Worm (Caenorhabditis elegans) whole organism, L4 larva: Measurements from ENCODE around the gene nse-4.

Experiments used
- F26F4.8 ChIP-seq: fragments of 200-800 bp; sonication (Bioruptor generic); conservative IDR thresholded peaks from 2 replicates; pipeline ENCODE4 v1.3.6; 2022; ENCODE audit warnings: missing genetic modification characterization, missing compliant biosample characterization
- Y105C5A.15 ChIP-seq: fragments of 200-800 bp; sonication (Bioruptor generic); IDR thresholded peaks from 2 replicates; pipeline ENCODE4 v1.3.6; 2022; ENCODE audit warnings: missing genetic modification characterization, missing compliant biosample characterization
- Y75B8A.6 ChIP-seq: fragments of 200-800 bp; sonication (Bioruptor generic); IDR thresholded peaks from 2 replicates; pipeline ENCODE4 v1.3.6; 2022; ENCODE audit warnings: missing genetic modification reagents, missing genetic modification characterization, missing compliant biosample characterization
- ZK337.2 ChIP-seq: fragments of 200-800 bp; sonication (Bioruptor generic); IDR thresholded peaks from 2 replicates; pipeline ENCODE4 v1.3.6; 2022; ENCODE audit warnings: missing genetic modification reagents, missing genetic modification characterization, missing compliant biosample characterization
- aha-1 ChIP-seq: fragments of 150-350 bp; peaks from one replicate; lab custom pipeline; 2014; ENCODE audit warnings: missing biosample characterization, missing genetic modification characterization
- ama-1 ChIP-seq: fragments of 150-350 bp; optimal IDR thresholded peaks from 2 replicates; lab custom pipeline; 2014; ENCODE audit warnings: inconsistent platforms, mixed read lengths
- attf-4 ChIP-seq: sonication (generic microtip); optimal IDR thresholded peaks from 3 replicates; lab custom pipeline; 2017; ENCODE audit warnings: missing biosample characterization, missing genetic modification characterization
- ceh-20 ChIP-seq: fragments of 200-800 bp; sonication (Bioruptor generic); IDR thresholded peaks from 2 replicates; pipeline ENCODE4 v1.3.6; 2022; ENCODE audit warnings: missing genetic modification reagents, missing genetic modification characterization, missing compliant biosample characterization
- ceh-32 ChIP-seq: sonication (generic microtip); optimal IDR thresholded peaks from 2 replicates; lab custom pipeline; 2016; ENCODE audit warnings: mild to moderate bottlenecking, missing genetic modification characterization, missing compliant biosample characterization; ENCODE audit not compliant: poor library complexity
- ceh-44 ChIP-seq: fragments of 200-800 bp; sonication (Bioruptor generic); IDR thresholded peaks from 2 replicates; pipeline ENCODE4 v1.3.6; 2022; ENCODE audit warnings: missing genetic modification reagents, missing genetic modification characterization, missing compliant biosample characterization
- ceh-62 ChIP-seq: sonication (generic microtip); optimal IDR thresholded peaks from 2 replicates; lab custom pipeline; 2017; ENCODE audit warnings: missing biosample characterization, missing genetic modification characterization
- ceh-82 ChIP-seq: sonication (generic microtip); optimal IDR thresholded peaks from 2 replicates; lab custom pipeline; 2017; ENCODE audit warnings: missing biosample characterization, missing genetic modification characterization
- ctbp-1 ChIP-seq: fragments of 200-800 bp; sonication (Bioruptor generic); IDR thresholded peaks from 2 replicates; pipeline ENCODE4 v1.3.6; 2022; ENCODE audit warnings: missing genetic modification reagents, missing genetic modification characterization, missing compliant biosample characterization
- daf-16 ChIP-seq, 3 experiments: sonication (generic microtip); optimal IDR thresholded peaks; 2 replicates each; lab custom pipeline; 2016 to 2017; ENCODE audit warnings: missing genetic modification characterization in 3 of 3, missing genetic modification reagents in 3 of 3, mild to moderate bottlenecking in 2 of 3, missing compliant biosample characterization in 2 of 3, missing biosample characterization in 1 of 3, moderate library complexity in 1 of 3
- dpl-1 ChIP-seq: fragments of 150-350 bp; optimal IDR thresholded peaks from 2 replicates; lab custom pipeline; 2014; ENCODE audit warnings: missing biosample characterization, missing genetic modification reagents, missing genetic modification characterization
- duxl-1 ChIP-seq: sonication (generic microtip); optimal IDR thresholded peaks from 2 replicates; lab custom pipeline; 2016; ENCODE audit warnings: mild to moderate bottlenecking, missing genetic modification characterization, moderate library complexity, missing compliant biosample characterization; ENCODE audit not compliant: poor library complexity
- egl-43 ChIP-seq: fragments of 200-800 bp; sonication (Bioruptor generic); IDR thresholded peaks from 2 replicates; pipeline ENCODE4 v1.3.6; 2022; ENCODE audit warnings: missing genetic modification reagents, missing genetic modification characterization, missing compliant biosample characterization
- gei-8 ChIP-seq: fragments of 200-800 bp; sonication (Bioruptor generic); optimal IDR thresholded peaks from 2 replicates; lab custom pipeline; 2018; ENCODE audit warnings: mild to moderate bottlenecking, missing genetic modification characterization, missing compliant biosample characterization
- hif-1 ChIP-seq, 2 experiments: sonication (generic microtip); optimal IDR thresholded peaks; 2 replicates each; lab custom pipeline; 2016 to 2017; ENCODE audit warnings: missing compliant biosample characterization in 2 of 2, missing genetic modification characterization in 2 of 2, missing genetic modification reagents in 2 of 2, missing genotype in 2 of 2, mild to moderate bottlenecking in 1 of 2
- hlh-11 ChIP-seq: fragments of 200-800 bp; sonication (Bioruptor generic); optimal IDR thresholded peaks from 2 replicates; lab custom pipeline; 2018; ENCODE audit warnings: mild to moderate bottlenecking, missing genetic modification characterization, missing compliant biosample characterization
- lim-7 ChIP-seq: fragments of 200-800 bp; sonication (Bioruptor generic); IDR thresholded peaks from 2 replicates; pipeline ENCODE4 v1.3.6; 2022; ENCODE audit warnings: missing genetic modification characterization, missing compliant biosample characterization
- lin-1 ChIP-seq: fragments of 200-800 bp; sonication (Bioruptor generic); IDR thresholded peaks from 2 replicates; pipeline ENCODE4 v1.3.6; 2022; ENCODE audit warnings: missing genetic modification reagents, missing genetic modification characterization, missing compliant biosample characterization
- lin-13 ChIP-seq: fragments of 150-350 bp; optimal IDR thresholded peaks from 2 replicates; lab custom pipeline; 2014; ENCODE audit warnings: missing biosample characterization, missing genetic modification reagents, missing genetic modification characterization
- lin-29 ChIP-seq: fragments of 200-800 bp; sonication (Bioruptor generic); IDR thresholded peaks from 2 replicates; pipeline ENCODE4 v1.3.6; 2022; ENCODE audit warnings: missing genetic modification reagents, missing genetic modification characterization, missing compliant biosample characterization
- lin-38 ChIP-seq: fragments of 200-800 bp; sonication (Bioruptor generic); IDR thresholded peaks from 2 replicates; pipeline ENCODE4 v1.3.6; 2022; ENCODE audit warnings: missing genetic modification reagents, missing genetic modification characterization, missing compliant biosample characterization
- lsy-2 ChIP-seq, 2 experiments: fragments of 150-350 bp in 1 of 2; sonication (generic microtip) in 1 of 2; optimal IDR thresholded peaks; 2 replicates each; lab custom pipeline; 2014 to 2017; ENCODE audit warnings: missing biosample characterization in 2 of 2, missing genetic modification characterization in 2 of 2
- mdl-1 ChIP-seq, 2 experiments: fragments of 150-350 bp in 1 of 2; sonication (generic microtip) in 1 of 2; optimal IDR thresholded peaks; 2 replicates each; lab custom pipeline; 2014 to 2017; ENCODE audit warnings: missing biosample characterization in 2 of 2, missing genetic modification characterization in 2 of 2
- mep-1 ChIP-seq: fragments of 150-350 bp; sonication (generic microtip); optimal IDR thresholded peaks from 3 replicates; lab custom pipeline; 2014; ENCODE audit warnings: missing biosample characterization, missing genetic modification characterization
- nhr-102 ChIP-seq: sonication (generic microtip); optimal IDR thresholded peaks from 2 replicates; lab custom pipeline; 2016; ENCODE audit warnings: mild to moderate bottlenecking, missing genetic modification characterization, moderate library complexity, missing compliant biosample characterization
- nhr-11 ChIP-seq: fragments of 150-350 bp; optimal IDR thresholded peaks from 2 replicates; lab custom pipeline; 2014; ENCODE audit warnings: missing biosample characterization, missing genetic modification characterization
- nhr-25 ChIP-seq: sonication (generic microtip); optimal IDR thresholded peaks from 2 replicates; lab custom pipeline; 2017; ENCODE audit warnings: missing genetic modification characterization, mild to moderate bottlenecking, missing compliant biosample characterization, antibody characterized with exemption, moderate library complexity, borderline replicate concordance; ENCODE audit not compliant: insufficient read depth
- nhr-28 ChIP-seq: fragments of 150-350 bp; optimal IDR thresholded peaks from 2 replicates; lab custom pipeline; 2014; ENCODE audit warnings: missing biosample characterization, missing genetic modification characterization
- nhr-42 ChIP-seq: fragments of 200-800 bp; sonication (Bioruptor generic); IDR thresholded peaks from 2 replicates; pipeline ENCODE4 v1.3.6; 2022; ENCODE audit warnings: missing genetic modification characterization, missing compliant biosample characterization
- nhr-48 ChIP-seq: sonication (generic microtip); optimal IDR thresholded peaks from 2 replicates; lab custom pipeline; 2016; ENCODE audit warnings: mild to moderate bottlenecking, missing genetic modification characterization, missing compliant biosample characterization
- nhr-76 ChIP-seq: fragments of 150-350 bp; optimal IDR thresholded peaks from 2 replicates; lab custom pipeline; 2014; ENCODE audit warnings: missing biosample characterization, missing genetic modification characterization
- nhr-77 ChIP-seq: fragments of 150-350 bp; optimal IDR thresholded peaks from 2 replicates; lab custom pipeline; 2014; ENCODE audit warnings: missing biosample characterization, missing genetic modification characterization
- pha-4 ChIP-seq, 2 experiments: fragments of 150-350 bp in 1 of 2; fragments of 200-800 bp in 1 of 2; sonication (Bioruptor generic) in 1 of 2; IDR thresholded peaks in 1 of 2; optimal IDR thresholded peaks in 1 of 2; 2 replicates each; pipeline versions ENCODE4 v1.3.6 to Lab custom; 2014 to 2022; ENCODE audit warnings: missing genetic modification characterization in 2 of 2, missing genetic modification reagents in 2 of 2, missing biosample characterization in 1 of 2, missing compliant biosample characterization in 1 of 2
- php-3 ChIP-seq: fragments of 200-800 bp; sonication (Bioruptor generic); IDR thresholded peaks from 2 replicates; pipeline ENCODE4 v1.3.6; 2022; ENCODE audit warnings: missing genetic modification reagents, missing genetic modification characterization, missing compliant biosample characterization
- pqm-1 ChIP-seq: sonication (generic microtip); optimal IDR thresholded peaks from 2 replicates; lab custom pipeline; 2017; ENCODE audit warnings: missing biosample characterization, missing genetic modification characterization
- rbr-2 ChIP-seq: sonication (generic microtip); optimal IDR thresholded peaks from 2 replicates; lab custom pipeline; 2016; ENCODE audit warnings: missing genotype, missing genetic modification characterization, missing compliant biosample characterization
- saeg-2 ChIP-seq: fragments of 200-800 bp; sonication (Bioruptor generic); IDR thresholded peaks from 2 replicates; pipeline ENCODE4 v1.3.6; 2022; ENCODE audit warnings: missing genetic modification reagents, missing genetic modification characterization, missing compliant biosample characterization
- sdz-12 ChIP-seq: fragments of 200-800 bp; sonication (Bioruptor generic); optimal IDR thresholded peaks from 2 replicates; lab custom pipeline; 2018; ENCODE audit warnings: mild to moderate bottlenecking, missing genetic modification characterization, missing compliant biosample characterization
- skn-1 ChIP-seq: fragments of 150-350 bp; optimal IDR thresholded peaks from 2 replicates; lab custom pipeline; 2014; ENCODE audit warnings: missing biosample characterization, missing genetic modification characterization
- snpc-1.2 ChIP-seq: fragments of 200-800 bp; sonication (Bioruptor generic); IDR thresholded peaks from 2 replicates; pipeline ENCODE4 v1.3.6; 2022; ENCODE audit warnings: missing genetic modification reagents, missing genetic modification characterization, missing compliant biosample characterization
- tra-1 ChIP-seq: fragments of 200-800 bp; sonication (Bioruptor generic); IDR thresholded peaks from 2 replicates; pipeline ENCODE4 v1.3.6; 2022; ENCODE audit warnings: missing genetic modification reagents, missing genetic modification characterization, missing compliant biosample characterization
- unc-39 ChIP-seq: sonication (generic microtip); optimal IDR thresholded peaks from 2 replicates; lab custom pipeline; 2017; ENCODE audit warnings: missing biosample characterization, missing genetic modification characterization
- unc-62 ChIP-seq, 3 experiments: fragments of 150-350 bp in 1 of 3; sonication (generic microtip); optimal IDR thresholded peaks in 2 of 3; peaks in 1 of 3; 1 replicate in 1 of 3; 2 replicates in 2 of 3; lab custom pipeline; 2014 to 2017; ENCODE audit warnings: missing biosample characterization in 3 of 3, missing genetic modification characterization in 3 of 3, missing genetic modification reagents in 3 of 3, missing genotype in 1 of 3
- zfp-3 ChIP-seq: fragments of 200-800 bp; sonication (Bioruptor generic); conservative IDR thresholded peaks from 2 replicates; pipeline ENCODE4 v1.3.6; 2022; ENCODE audit warnings: missing genetic modification reagents, missing genetic modification characterization, missing compliant biosample characterization
- zip-2 ChIP-seq: fragments of 150-350 bp; optimal IDR thresholded peaks from 2 replicates; lab custom pipeline; 2014; ENCODE audit warnings: missing biosample characterization, missing genetic modification characterization
- ztf-7 ChIP-seq: fragments of 150-350 bp; optimal IDR thresholded peaks from 2 replicates; lab custom pipeline; 2014; ENCODE audit warnings: missing biosample characterization, missing genetic modification characterization

The nse-4 gene

ce11 chrIV:11474067-11474466, 6.6 kb upstream of the nse-4 start (continued):
- TF ChIP-seq lin-29 (GFP tag; lab: Robert Waterston, UW) (peak; percentile 83), mdl-1 (tag; optimal IDR thresholded peaks at IDR 0.05; lab: Kevin White, UChicago) (peak in 1 of 2 experiments; percentile 3), skn-1 (tag; lab: Kevin White, UChicago) (no peak), lin-13 (GFP tag; lab: Kevin White, UChicago) (peak; percentile 85), lim-7 (peak; percentile 99), ztf-7 (tag; lab: Kevin White, UChicago) (peak; percentile 45), rbr-2 (tag; lab: Kevin White, UChicago) (peak; percentile 77), hif-1 (tag; optimal IDR thresholded peaks at IDR 0.05; lab: Kevin White, UChicago) (peak; percentile 67 to 79), ceh-20 (peak; percentile 87), Y105C5A.15 (GFP tag; lab: Robert Waterston, UW) (peak; percentile 96), ceh-82 (no peak), nhr-25 (tag; lab: Kevin White, UChicago) (no peak), egl-43 (GFP tag; lab: Robert Waterston, UW) (peak; percentile 99), zip-2 (no peak), snpc-1.2 (GFP tag; lab: Robert Waterston, UW) (peak; percentile 94), Y75B8A.6 (peak; percentile 87), nhr-48 (tag; lab: Kevin White, UChicago) (peak; percentile 68), unc-39 (tag; lab: Kevin White, UChicago) (no peak), nhr-102 (tag; lab: Kevin White, UChicago) (peak; percentile 76), ctbp-1 (GFP tag; lab: Robert Waterston, UW) (peak; percentile 87), dpl-1 (GFP tag; lab: Kevin White, UChicago) (peak; percentile 27), pha-4 (GFP tag; IDR thresholded peaks at IDR 0.05; lab: Robert Waterston, UW) (peak; percentile 95; the same call in 1 of the 2 replicates), pha-4 (tag; optimal IDR thresholded peaks at IDR 0.05; lab: Kevin White, UChicago) (no peak), duxl-1 (tag; lab: Kevin White, UChicago) (peak; percentile 86), sdz-12 (peak; percentile 91), gei-8 (GFP tag; lab: Kevin White, UChicago) (peak; percentile 97), nhr-76 (tag; lab: Kevin White, UChicago) (no peak), nhr-77 (tag; lab: Kevin White, UChicago) (no peak), ceh-62 (no peak), saeg-2 (GFP tag; lab: Robert Waterston, UW) (peak; percentile 86), ama-1 (lab: Kevin White, UChicago) (no peak), ceh-44 (GFP tag; lab: Robert Waterston, UW) (peak; percentile 71), hlh-11 (tag; lab: Kevin White, UChicago) (peak; percentile 78), pqm-1 (tag; lab: Kevin White, UChicago) (peak; percentile 6), nhr-28 (peak; percentile 24), mep-1 (peak; percentile 80), ZK337.2 (GFP tag; lab: Robert Waterston, UW) (peak; percentile 86), lsy-2 (tag; optimal IDR thresholded peaks at IDR 0.05; lab: Kevin White, UChicago) (peak in 1 of 2 experiments; percentile 64), daf-16 (GFP tag; optimal IDR thresholded peaks at IDR 0.05; lab: Kevin White, UChicago) (peak; percentile 59 to 91), daf-16 (tag; optimal IDR thresholded peaks at IDR 0.05; lab: Kevin White, UChicago) (peak; percentile 73), php-3 (peak; percentile 91), F26F4.8 (peak; percentile 98), lin-38 (GFP tag; lab: Robert Waterston, UW) (peak; percentile 86), attf-4 (tag; lab: Kevin White, UChicago) (no peak), aha-1 (tag; lab: Kevin White, UChicago) (peak; percentile 95), nhr-11 (peak; percentile 34), unc-62 (GFP tag; optimal IDR thresholded peaks at IDR 0.05 in 1 of 2; lab: Kevin White, UChicago) (no peak), unc-62 (tag; optimal IDR thresholded peaks at IDR 0.05; lab: Kevin White, UChicago) (no peak), nhr-42 (GFP tag; lab: Robert Waterston, UW) (peak; percentile 81; the same call in 1 of the 2 replicates), tra-1 (GFP tag; lab: Robert Waterston, UW) (peak; percentile 96), zfp-3 (GFP tag; lab: Robert Waterston, UW) (peak; percentile 90; the same call in 1 of the 2 replicates), lin-1 (GFP tag; lab: Robert Waterston, UW) (peak; percentile 93), ceh-32 (no peak)
